Worm (Caenorhabditis elegans) whole organism, young adult: ENCODE results near the gene hrg-3.

Source experiments
- F55B11.4 ChIP-seq: sonication (generic microtip); optimal IDR thresholded peaks from 2 replicates; lab custom pipeline; 2016; ENCODE audit warnings: missing compliant biosample characterization, missing genetic modification characterization, borderline replicate concordance; ENCODE audit not compliant: insufficient read depth
- Y56A3A.18 ChIP-seq: fragments of 200-800 bp; sonication (Bioruptor generic); IDR thresholded peaks from 2 replicates; pipeline ENCODE4 v1.3.6; 2022; ENCODE audit warnings: missing genetic modification reagents, missing genetic modification characterization, missing compliant biosample characterization
- ccch-3 ChIP-seq: fragments of 200-800 bp; sonication (Bioruptor generic); optimal IDR thresholded peaks from 2 replicates; lab custom pipeline; 2018; ENCODE audit warnings: mild to moderate bottlenecking, missing genetic modification characterization, missing compliant biosample characterization
- cebp-2 ChIP-seq: fragments of 200-800 bp; sonication (Bioruptor generic); IDR thresholded peaks from 2 replicates; pipeline ENCODE4 v1.3.6; 2022; ENCODE audit warnings: missing genetic modification characterization, missing compliant biosample characterization
- dpl-1 ChIP-seq: fragments of 150-350 bp; optimal IDR thresholded peaks from 2 replicates; lab custom pipeline; 2014; ENCODE audit warnings: missing biosample characterization, missing genetic modification reagents, missing genetic modification characterization
- efl-1 ChIP-seq: fragments of 150-350 bp; optimal IDR thresholded peaks from 2 replicates; lab custom pipeline; 2014; ENCODE audit warnings: missing biosample characterization, missing genetic modification reagents, missing genetic modification characterization
- rec-8 ChIP-seq, 2 experiments: sonication (generic microtip); optimal IDR thresholded peaks; 2 replicates each; lab custom pipeline; 2016; ENCODE audit warnings: mild to moderate bottlenecking in 2 of 2, missing genetic modification characterization in 2 of 2, missing genetic modification reagents in 2 of 2, missing genotype in 2 of 2, missing biosample characterization in 1 of 2, missing compliant biosample characterization in 1 of 2, moderate library complexity in 1 of 2
- snpc-1.3 ChIP-seq: sonication (generic microtip); optimal IDR thresholded peaks from 2 replicates; lab custom pipeline; 2017; ENCODE audit warnings: missing genetic modification characterization, mild to moderate bottlenecking, missing compliant biosample characterization, antibody characterized with exemption, moderate library complexity, missing genotype, missing genetic modification reagents; ENCODE audit not compliant: insufficient read depth
- snpc-4 ChIP-seq, 5 experiments: fragments of 150-350 bp in 1 of 5; sonication (generic microtip) in 4 of 5; optimal IDR thresholded peaks; 2 replicates each; lab custom pipeline; 2014 to 2018; ENCODE audit warnings: missing genetic modification characterization in 5 of 5, missing biosample characterization in 3 of 5, antibody characterized with exemption in 2 of 5, mild to moderate bottlenecking in 2 of 5, missing compliant biosample characterization in 2 of 5, missing genotype in 2 of 5, moderate library complexity in 2 of 5, missing genetic modification reagents in 1 of 5
- tlf-1 ChIP-seq: fragments of 200-800 bp; sonication (Bioruptor generic); optimal IDR thresholded peaks from 2 replicates; lab custom pipeline; 2018; ENCODE audit warnings: mild to moderate bottlenecking, missing genetic modification characterization, missing compliant biosample characterization

ce11 chrV:9771970-9772369, 15.7 kb downstream of the hrg-3 start, which contains the start of gene F46B6.2:
- no peak for TF ChIP-seq efl-1
- no peak for TF ChIP-seq rec-8 (tag; optimal IDR thresholded peaks at IDR 0.05; lab: Kevin White, UChicago)
- TF ChIP-seq ccch-3, result no peak
- no peak for TF ChIP-seq tlf-1 (GFP tag; lab: Kevin White, UChicago)
- no peak for TF ChIP-seq snpc-1.3
- no peak for TF ChIP-seq snpc-4 (GFP tag; optimal IDR thresholded peaks at IDR 0.05; lab: Kevin White, UChicago)
- no peak for TF ChIP-seq snpc-4 (tag; optimal IDR thresholded peaks at IDR 0.05; lab: Kevin White, UChicago)
- TF ChIP-seq cebp-2 (GFP tag; lab: Robert Waterston, UW), result no peak
- no peak for TF ChIP-seq F55B11.4
- TF ChIP-seq dpl-1 (GFP tag; lab: Kevin White, UChicago), result no peak
- no peak for TF ChIP-seq Y56A3A.18 (GFP tag; lab: Robert Waterston, UW)
